Fruit fly (Drosophila melanogaster): Measurements from ENCODE around the gene rudhira.

dm6 chrX:11816434-11816948 lies at the start of gene rudhira, which contains the start of gene CG1578:
- TF ChIP-seq EcR (GFP tag; optimal IDR thresholded peaks at IDR 0.05) (no peak), psq (optimal IDR thresholded peaks at IDR 0.05) (no peak), pan (optimal IDR thresholded peaks at IDR 0.05) (no peak), CG8478 (optimal IDR thresholded peaks at IDR 0.05) (no peak), usp (GFP tag; optimal IDR thresholded peaks at IDR 0.05) (no peak), Dll (optimal IDR thresholded peaks at IDR 0.05) (no peak)

All from whole organism.